Fruit fly (Drosophila melanogaster): Measurements from ENCODE around the gene CG11760.

Gene CG11760

DNA sequence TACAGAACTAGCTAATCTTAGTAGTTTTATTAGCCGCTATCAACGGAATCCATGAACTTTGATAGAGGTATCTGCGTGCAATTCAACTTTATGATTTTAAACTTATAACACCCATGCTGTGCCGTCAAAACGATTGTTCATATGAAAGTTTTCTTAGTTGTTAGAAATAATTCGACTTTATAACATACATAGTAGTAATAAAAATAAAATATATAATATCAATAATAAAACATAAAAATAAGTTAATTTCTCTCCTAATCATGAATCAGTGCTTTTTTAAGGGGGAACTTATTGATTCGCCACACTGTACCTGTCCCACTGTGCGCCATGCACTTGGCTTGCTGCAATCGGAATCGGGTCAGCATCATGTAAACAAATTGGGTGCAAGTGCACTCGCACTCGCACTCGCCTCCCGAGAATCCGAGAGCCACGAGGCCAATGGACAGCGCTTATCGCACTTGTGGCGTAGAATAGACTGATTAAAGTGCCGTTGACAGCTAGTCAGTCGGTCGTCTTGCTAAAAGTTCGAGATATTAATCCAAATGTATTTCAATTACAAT, 7.0 kb upstream of the CG11760 start (continued):
- peak; percentile 18 for TF ChIP-seq CG10979 (tag; optimal IDR thresholded peaks at IDR 0.05)
- TF ChIP-seq Med (GFP tag), result peak; percentile 5
- no peak for TF ChIP-seq ase (GFP tag; IDR thresholded peaks at IDR 0.05)
- no peak for TF ChIP-seq CG42726 (GFP tag; IDR thresholded peaks at IDR 0.05; ENCODE audit: partially characterized antibody)
- peak; percentile 24 for TF ChIP-seq CG7839 (tag; optimal IDR thresholded peaks at IDR 0.05)
- TF ChIP-seq Vsx1 (GFP tag; optimal IDR thresholded peaks at IDR 0.05), result peak; percentile 60
- TF ChIP-seq CG10431 (GFP tag; optimal IDR thresholded peaks at IDR 0.05), result peak; percentile 21
- no peak for TF ChIP-seq CG10462 (GFP tag; optimal IDR thresholded peaks at IDR 0.05)
- peak in 1 of 2 experiments; percentile 50 for TF ChIP-seq bsh (GFP tag; optimal IDR thresholded peaks at IDR 0.05)
- no peak for TF ChIP-seq chm (GFP tag; IDR thresholded peaks at IDR 0.05)
- TF ChIP-seq chif (GFP tag; optimal IDR thresholded peaks at IDR 0.05), result no peak
- peak; percentile 50 for TF ChIP-seq gem (tag; optimal IDR thresholded peaks at IDR 0.05)
- 0 out of 2 replicates have a peak, but pooled peaks have one; percentile 28 for TF ChIP-seq CG10959 (GFP tag; IDR thresholded peaks at IDR 0.05)
- no peak for TF ChIP-seq hkb (optimal IDR thresholded peaks at IDR 0.05)
- peak; percentile 52; the same call in 1 of the 2 replicates for TF ChIP-seq hkb (GFP tag; IDR thresholded peaks at IDR 0.05)
- TF ChIP-seq zf30C (GFP tag; optimal IDR thresholded peaks at IDR 0.05), result no peak
- TF ChIP-seq CG18599 (GFP tag; optimal IDR thresholded peaks at IDR 0.05), result peak; percentile 12
- TF ChIP-seq cato (GFP tag; optimal IDR thresholded peaks at IDR 0.05; ENCODE audit: borderline replicate concordance), result no peak
- no peak for TF ChIP-seq CG10209 (GFP tag; optimal IDR thresholded peaks at IDR 0.05)
- peak; percentile 86 for TF ChIP-seq CG4707 (GFP tag; optimal IDR thresholded peaks at IDR 0.05)
- TF ChIP-seq CG15601 (tag; optimal IDR thresholded peaks at IDR 0.05), result peak; percentile 4
- TF ChIP-seq fru (optimal IDR thresholded peaks at IDR 0.05), result no peak
- TF ChIP-seq dpn (GFP tag; optimal IDR thresholded peaks at IDR 0.05), result peak in 1 of 2 experiments; percentile 27
- TF ChIP-seq Atf3 (GFP tag; optimal IDR thresholded peaks at IDR 0.05), result no peak
- TF ChIP-seq Fer3 (tag; optimal IDR thresholded peaks at IDR 0.05), result no peak
- no peak for TF ChIP-seq Poxn (GFP tag; IDR thresholded peaks at IDR 0.05)
- no peak for TF ChIP-seq CG4328 (GFP tag; optimal IDR thresholded peaks at IDR 0.05)
- TF ChIP-seq CG7987 (GFP tag; optimal IDR thresholded peaks at IDR 0.05), result peak; percentile 18
- 0 out of 3 replicates have a peak, but pooled peaks have one; percentile 3 for TF ChIP-seq zfh1 (GFP tag; IDR thresholded peaks at IDR 0.05)
- no peak for TF ChIP-seq Awh (GFP tag; IDR thresholded peaks at IDR 0.05)
- no peak for TF ChIP-seq CG8388 (GFP tag; optimal IDR thresholded peaks at IDR 0.05)
- no peak for TF ChIP-seq schlank (tag; optimal IDR thresholded peaks at IDR 0.05)
- TF ChIP-seq ham (GFP tag; IDR thresholded peaks at IDR 0.05), result no peak
- TF ChIP-seq CG3163 (GFP tag; optimal IDR thresholded peaks at IDR 0.05), result peak; percentile 1
- TF ChIP-seq Sox102F (GFP tag; optimal IDR thresholded peaks at IDR 0.05), result peak; percentile 61
- no peak for TF ChIP-seq gfzf (GFP tag; optimal IDR thresholded peaks at IDR 0.05)
- no peak for TF ChIP-seq bcd (GFP tag; optimal IDR thresholded peaks at IDR 0.05)
- peak; percentile 8 for TF ChIP-seq CG2712 (tag; optimal IDR thresholded peaks at IDR 0.05)
- no peak for TF ChIP-seq GATAe (GFP tag; conservative IDR thresholded peaks at IDR 0.05)
- TF ChIP-seq CG17328 (GFP tag; IDR thresholded peaks at IDR 0.05), result peak; percentile 7; the same call in 1 of the 2 replicates
- TF ChIP-seq mirr (GFP tag; optimal IDR thresholded peaks at IDR 0.05), result peak; percentile 48
- peak; percentile 37 for TF ChIP-seq CG2678 (tag; optimal IDR thresholded peaks at IDR 0.05)
- TF ChIP-seq bowl (GFP tag; IDR thresholded peaks at IDR 0.05), result 0 out of 2 replicates have a peak, but pooled peaks have one; percentile 12
- peak; percentile 3 for TF ChIP-seq tap (tag; optimal IDR thresholded peaks at IDR 0.05)
- TF ChIP-seq CG2889 (GFP tag; IDR thresholded peaks at IDR 0.05), result 0 out of 3 replicates have a peak, but pooled peaks have one; percentile 23
- TF ChIP-seq phol (tag; optimal IDR thresholded peaks at IDR 0.05), result peak; percentile 19
- TF ChIP-seq ATbp (GFP tag; optimal IDR thresholded peaks at IDR 0.05), result peak; percentile 34
- peak; percentile 42 for TF ChIP-seq ttk (GFP tag; IDR thresholded peaks at IDR 0.05)
- peak; percentile 3 for TF ChIP-seq PHDP (tag; optimal IDR thresholded peaks at IDR 0.05)
